Fruit fly (Drosophila melanogaster) whole organism, adult: ENCODE measurements around the gene inaF-D.
A peak's percentile ranks its signal among the peaks of the same experiment; 100 is the strongest.

ENCODE experiments used
- CG1620 ChIP-seq: fragments of 200-800 bp; sonication (Bioruptor generic); optimal IDR thresholded peaks from 2 replicates; lab custom pipeline; 2016; ENCODE audit warnings: missing biosample characterization, missing genetic modification characterization
- CG33017 ChIP-seq: fragments of 200-800 bp; sonication (Bioruptor generic); optimal IDR thresholded peaks from 2 replicates; lab custom pipeline; 2018; ENCODE audit warnings: missing biosample characterization, mild to moderate bottlenecking, missing genetic modification characterization, moderate library complexity
- bab1 ChIP-seq: fragments of 200-800 bp; sonication (Bioruptor generic); optimal IDR thresholded peaks from 3 replicates; lab custom pipeline; 2019; ENCODE audit warnings: missing biosample characterization, mild to moderate bottlenecking, missing genetic modification characterization, moderate library complexity
- cnc ChIP-seq, 2 experiments: fragments of >200 bp; optimal IDR thresholded peaks; 2 replicates each; lab custom pipeline; 2017
- tj ChIP-seq: fragments of 200-800 bp; sonication (Bioruptor generic); optimal IDR thresholded peaks from 3 replicates; lab custom pipeline; 2017; ENCODE audit warnings: missing biosample characterization, mild to moderate bottlenecking, missing genetic modification characterization, moderate library complexity

DNA sequence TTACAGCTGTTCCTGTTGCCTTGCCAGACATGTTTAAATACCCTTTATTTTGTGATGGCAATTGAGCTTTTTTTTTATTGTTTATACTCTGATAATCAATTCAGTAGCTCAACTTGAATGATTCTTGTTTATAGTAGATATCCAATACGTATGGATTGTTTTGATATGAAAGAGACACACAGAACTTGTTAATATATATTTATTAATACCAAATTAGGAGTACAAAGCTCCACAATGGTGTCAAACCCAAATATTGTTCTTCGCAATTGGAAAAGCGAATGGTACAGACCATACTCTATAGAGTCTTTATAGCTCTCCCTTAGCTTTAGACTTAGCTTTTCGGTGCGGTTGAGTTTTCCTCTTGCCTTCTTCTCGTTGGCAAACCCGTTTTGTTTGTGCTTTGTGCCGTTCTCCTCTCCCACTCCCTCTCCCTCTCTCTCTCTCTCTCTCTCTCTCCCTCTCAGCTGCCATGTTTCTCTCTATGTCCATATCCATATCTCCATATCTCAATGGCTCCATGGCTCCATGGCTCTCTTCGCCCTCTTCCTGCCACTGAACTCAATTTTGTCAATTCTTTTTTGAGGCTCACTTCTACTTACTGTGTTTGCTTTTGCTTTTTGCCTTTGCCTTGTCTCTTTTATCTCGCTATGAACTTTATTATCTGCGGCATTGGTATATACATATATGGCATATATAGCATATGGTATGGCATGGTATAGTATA is 42.8 kb downstream of the inaF-D start:
- TF ChIP-seq bab1 (GFP tag; lab: Kevin White, UChicago) (peak; percentile 33), cnc (optimal IDR thresholded peaks at IDR 0.05; lab: Kevin White, UChicago) (no peak), CG1620 (GFP tag; lab: Kevin White, UChicago) (no peak), tj (GFP tag; lab: Kevin White, UChicago) (peak; percentile 45), CG33017 (no peak)
